Fruit fly (Drosophila melanogaster): ENCODE measurements around the gene CG16953.

DNA sequence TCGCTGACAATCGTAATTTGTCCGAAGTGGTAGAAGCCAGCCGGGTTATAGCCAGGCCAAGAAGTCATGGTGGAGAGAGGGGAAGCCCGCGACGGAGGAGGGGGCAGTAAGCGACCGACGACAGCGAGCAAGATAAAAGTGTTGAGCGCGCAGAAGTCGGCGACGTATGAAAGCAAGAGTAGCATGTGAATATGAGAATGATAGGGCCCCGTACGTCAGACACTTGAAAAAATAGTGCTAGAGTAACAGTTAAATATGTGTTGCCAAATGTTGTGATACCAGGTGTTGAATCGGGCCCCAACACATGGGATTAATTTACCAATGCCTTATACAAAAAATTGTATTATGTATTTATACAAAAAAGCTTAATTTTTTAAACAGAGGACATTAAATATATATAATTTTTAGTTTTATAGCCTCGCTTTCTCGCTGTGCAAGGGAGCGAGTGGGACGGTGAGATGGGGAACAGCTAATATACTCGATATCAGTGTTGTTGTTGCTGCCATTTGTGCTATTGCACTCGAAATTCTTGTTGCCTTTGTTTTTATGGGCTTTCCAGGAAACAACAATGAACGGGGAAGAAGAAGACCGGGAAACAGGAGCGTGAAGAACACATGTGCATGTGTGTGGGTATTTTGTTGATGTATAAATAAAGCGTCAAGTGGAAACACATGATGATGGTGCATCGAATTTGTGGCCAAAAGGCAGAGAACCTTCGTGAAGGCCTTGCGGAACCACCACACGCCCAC lies 35.6 kb downstream of the CG16953 start:
- TF ChIP-seq psq (optimal IDR thresholded peaks at IDR 0.05), result no peak
- no peak for TF ChIP-seq h (optimal IDR thresholded peaks at IDR 0.05)
